Worm (Caenorhabditis elegans) whole organism, mixed stage, embryonic: Measurements from ENCODE around the gene H23L24.4.
A peak's percentile ranks its signal among the peaks of the same experiment; 100 is the strongest.

ENCODE experiments used
- blmp-1 ChIP-seq: fragments of 150-350 bp; optimal IDR thresholded peaks from 2 replicates; lab custom pipeline; 2014; ENCODE audit warnings: missing biosample characterization, missing genetic modification characterization
- ceh-83 ChIP-seq: fragments of 200-800 bp; sonication (Bioruptor generic); optimal IDR thresholded peaks from 2 replicates; lab custom pipeline; 2018; ENCODE audit warnings: mild to moderate bottlenecking, missing genetic modification characterization, missing compliant biosample characterization
- ces-1 ChIP-seq: fragments of 150-350 bp; optimal IDR thresholded peaks from 2 replicates; lab custom pipeline; 2014; ENCODE audit warnings: missing biosample characterization, missing genetic modification reagents, missing genetic modification characterization
- drap-1 ChIP-seq: fragments of 200-800 bp; sonication (Bioruptor generic); optimal IDR thresholded peaks from 3 replicates; lab custom pipeline; 2018; ENCODE audit warnings: mild to moderate bottlenecking, missing genetic modification characterization, missing compliant biosample characterization
- elt-1 ChIP-seq: sonication (generic microtip); optimal IDR thresholded peaks from 2 replicates; lab custom pipeline; 2017; ENCODE audit warnings: missing genetic modification characterization, mild to moderate bottlenecking, missing compliant biosample characterization, antibody characterized with exemption, moderate library complexity, borderline replicate concordance; ENCODE audit not compliant: insufficient read depth
- flh-1 ChIP-seq: fragments of 200-800 bp; sonication (Bioruptor generic); optimal IDR thresholded peaks from 2 replicates; lab custom pipeline; 2018; ENCODE audit warnings: mild to moderate bottlenecking, missing genetic modification characterization, moderate library complexity, missing compliant biosample characterization
- hlh-1 ChIP-seq: fragments of 150-350 bp; optimal IDR thresholded peaks from 2 replicates; lab custom pipeline; 2014; ENCODE audit warnings: missing biosample characterization, missing genetic modification reagents, missing genetic modification characterization
- mab-5 ChIP-seq: fragments of 150-350 bp; optimal IDR thresholded peaks from 2 replicates; lab custom pipeline; 2014; ENCODE audit warnings: missing biosample characterization, missing genetic modification characterization
- mls-2 ChIP-seq: sonication (generic microtip); optimal IDR thresholded peaks from 2 replicates; lab custom pipeline; 2016; ENCODE audit warnings: mild to moderate bottlenecking, missing genetic modification characterization, moderate library complexity, missing compliant biosample characterization
- nhr-12 ChIP-seq: fragments of 150-350 bp; optimal IDR thresholded peaks from 2 replicates; lab custom pipeline; 2014; ENCODE audit warnings: missing biosample characterization, missing genetic modification characterization
- nhr-2 ChIP-seq: fragments of 150-350 bp; optimal IDR thresholded peaks from 2 replicates; lab custom pipeline; 2014; ENCODE audit warnings: missing biosample characterization, missing genetic modification characterization
- nhr-28 ChIP-seq: fragments of 150-350 bp; optimal IDR thresholded peaks from 2 replicates; lab custom pipeline; 2014; ENCODE audit warnings: missing biosample characterization, missing genetic modification characterization
- zip-8 ChIP-seq: fragments of 150-350 bp; optimal IDR thresholded peaks from 2 replicates; lab custom pipeline; 2014; ENCODE audit warnings: missing biosample characterization, missing genetic modification characterization

Gene H23L24.4

DNA sequence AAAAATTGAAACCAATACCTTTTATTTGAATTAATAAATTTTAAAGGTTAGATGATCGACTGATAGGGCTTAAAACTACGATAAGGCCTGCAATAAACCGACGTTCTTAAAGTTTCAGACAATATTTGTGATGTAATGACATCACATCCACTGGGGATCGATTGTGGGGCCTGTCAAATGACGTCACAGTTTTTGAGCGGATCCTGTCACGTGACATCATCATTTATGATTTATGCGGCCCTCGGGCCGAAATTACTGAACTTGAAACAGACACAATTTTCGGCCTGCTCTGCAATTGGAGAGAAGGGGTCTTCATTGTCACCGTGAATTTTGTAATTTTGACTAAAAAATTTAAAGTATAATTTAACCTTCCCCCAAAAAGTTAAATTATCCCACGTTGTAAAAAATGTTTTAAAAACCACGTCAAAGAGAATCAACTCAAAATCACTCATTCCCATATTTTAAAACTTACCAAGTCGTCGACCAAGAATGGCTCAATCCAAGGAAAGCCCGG, 51.2 kb downstream of the H23L24.4 start, which contains the start of gene C49C8.1:
C49C8.1 (plus strand) TSS at position 464 of the 514 bp plus-strand sequence.
- TF ChIP-seq nhr-28 (tag; lab: Kevin White, UChicago) (no peak), mls-2 (tag; lab: Kevin White, UChicago) (no peak), zip-8 (peak; percentile 92), flh-1 (GFP tag; lab: Kevin White, UChicago) (no peak)
- TF ChIP-seq, all 35 proteins: peak for 1

DNA sequence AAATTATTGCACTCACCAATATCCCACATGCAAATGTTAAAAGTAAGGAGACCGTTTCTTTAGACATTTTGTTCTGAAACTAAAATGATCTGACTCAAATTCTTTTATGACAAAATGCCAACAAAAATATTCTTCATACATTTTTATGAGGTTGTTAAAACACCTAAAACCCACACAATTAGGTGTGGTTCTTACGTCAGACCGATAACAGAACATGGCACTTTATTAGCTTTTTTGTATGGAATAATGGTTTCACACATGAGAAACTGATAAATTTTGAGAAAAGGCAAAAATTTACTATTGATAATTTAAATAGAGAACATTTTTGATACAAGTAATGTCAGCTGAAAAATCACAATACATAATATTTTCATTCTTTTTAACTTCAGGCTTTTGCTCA, 51.8 kb downstream of the H23L24.4 start, which contains the start of gene C49C8.5:
C49C8.5 (minus strand) TSS at position 73 of the 400 bp plus-strand sequence.
- TF ChIP-seq mab-5 (tag; lab: Kevin White, UChicago) (no peak), elt-1 (tag; lab: Kevin White, UChicago) (no peak), drap-1 (GFP tag; lab: Kevin White, UChicago) (no peak), zip-8 (no peak), ceh-83 (no peak), blmp-1 (tag; lab: Kevin White, UChicago) (no peak), hlh-1 (tag; lab: Kevin White, UChicago) (no peak), mls-2 (tag; lab: Kevin White, UChicago) (no peak), ces-1 (GFP tag; lab: Kevin White, UChicago) (no peak), nhr-12 (tag; lab: Kevin White, UChicago) (no peak), nhr-2 (no peak)
